Fruit fly (Drosophila melanogaster) whole organism, embryonic: Measurements from ENCODE around the gene mRpL49.

Experiments
- Atf6 ChIP-seq: fragments of 200-800 bp; sonication (Bioruptor generic); IDR thresholded peaks from 2 replicates; pipeline ENCODE4 v1.3.6; 2022; ENCODE audit warnings: missing biosample characterization, missing genetic modification characterization
- B-H2 ChIP-seq: fragments of 200-800 bp; sonication (Bioruptor generic); optimal IDR thresholded peaks from 2 replicates; lab custom pipeline; 2018; ENCODE audit warnings: missing biosample characterization, mild to moderate bottlenecking, missing genetic modification characterization
- BEAF-32 ChIP-seq: fragments of 200-800 bp; sonication (Bioruptor generic); optimal IDR thresholded peaks from 3 replicates; lab custom pipeline; 2017; ENCODE audit warnings: missing biosample characterization, missing genetic modification characterization, mild to moderate bottlenecking, moderate library complexity, missing genetic modification reagents
- BtbVII ChIP-seq: fragments of 200-800 bp; sonication (Bioruptor generic); optimal IDR thresholded peaks from 3 replicates; lab custom pipeline; 2017; ENCODE audit warnings: missing biosample characterization, mild to moderate bottlenecking, missing genetic modification characterization
- C15 ChIP-seq: fragments of 200-800 bp; sonication (Bioruptor generic); IDR thresholded peaks from 3 replicates; pipeline ENCODE4 v1.3.6; 2022; ENCODE audit warnings: missing biosample characterization, missing genetic modification characterization
- CG1024 ChIP-seq: fragments of 200-800 bp; sonication (Bioruptor generic); IDR thresholded peaks from 2 replicates; pipeline ENCODE4 v1.3.6; 2022; ENCODE audit warnings: missing biosample characterization, missing genetic modification characterization
- CG10274 ChIP-seq: fragments of 200-800 bp; sonication (Bioruptor generic); optimal IDR thresholded peaks from 3 replicates; lab custom pipeline; 2017; ENCODE audit warnings: missing biosample characterization, mild to moderate bottlenecking, missing genetic modification characterization
- CG11093 ChIP-seq: fragments of 200-800 bp; sonication (Bioruptor generic); IDR thresholded peaks from 3 replicates; pipeline ENCODE4 v1.3.6; 2022; ENCODE audit warnings: missing biosample characterization, missing genetic modification characterization
- CG11723 ChIP-seq: fragments of 200-800 bp; sonication (Bioruptor generic); optimal IDR thresholded peaks from 2 replicates; lab custom pipeline; 2017; ENCODE audit warnings: missing biosample characterization, mild to moderate bottlenecking, missing genetic modification characterization
- CG14050 ChIP-seq: fragments of 200-800 bp; sonication (Bioruptor generic); IDR thresholded peaks from 3 replicates; pipeline ENCODE4 v1.3.6; 2022; ENCODE audit warnings: missing biosample characterization, missing genetic modification characterization
- CG15514 ChIP-seq: fragments of 200-800 bp; sonication (Bioruptor generic); optimal IDR thresholded peaks from 3 replicates; lab custom pipeline; 2017; ENCODE audit warnings: missing biosample characterization, missing genetic modification characterization, mild to moderate bottlenecking, moderate library complexity, missing genetic modification reagents
- CG17802 ChIP-seq: fragments of 200-800 bp; sonication (Bioruptor generic); optimal IDR thresholded peaks from 2 replicates; lab custom pipeline; 2018; ENCODE audit warnings: missing biosample characterization, mild to moderate bottlenecking, missing genetic modification characterization, moderate library complexity
- CG18599 ChIP-seq: fragments of 200-800 bp; sonication (Bioruptor generic); optimal IDR thresholded peaks from 3 replicates; lab custom pipeline; 2017; ENCODE audit warnings: missing biosample characterization, missing genetic modification characterization, mild to moderate bottlenecking, moderate library complexity, missing genetic modification reagents
- CG2678 ChIP-seq: fragments of 200-800 bp; sonication (Bioruptor generic); optimal IDR thresholded peaks from 3 replicates; lab custom pipeline; 2019; ENCODE audit warnings: missing biosample characterization, mild to moderate bottlenecking, missing genetic modification characterization, moderate library complexity
- CG3281 ChIP-seq: fragments of 200-800 bp; sonication (Bioruptor generic); optimal IDR thresholded peaks from 3 replicates; lab custom pipeline; 2017; ENCODE audit warnings: missing biosample characterization, mild to moderate bottlenecking, missing genetic modification characterization
- CG6254 ChIP-seq: fragments of 200-800 bp; sonication (Bioruptor generic); optimal IDR thresholded peaks from 3 replicates; lab custom pipeline; 2017; ENCODE audit warnings: mild to moderate bottlenecking, missing biosample characterization, missing genetic modification reagents, missing genetic modification characterization
- CG6765 ChIP-seq: fragments of 200-800 bp; sonication (Bioruptor generic); optimal IDR thresholded peaks from 3 replicates; lab custom pipeline; 2017; ENCODE audit warnings: missing biosample characterization, mild to moderate bottlenecking, missing genetic modification characterization
- CG6813 ChIP-seq: fragments of 200-800 bp; sonication (Bioruptor generic); optimal IDR thresholded peaks from 2 replicates; lab custom pipeline; 2017; ENCODE audit warnings: missing biosample characterization, missing genetic modification characterization, mild to moderate bottlenecking, moderate library complexity, missing genetic modification reagents
- CG7786 ChIP-seq: fragments of 200-800 bp; sonication (Bioruptor generic); optimal IDR thresholded peaks from 2 replicates; lab custom pipeline; 2016; ENCODE audit warnings: missing biosample characterization, missing genetic modification characterization
- CG8089 ChIP-seq: fragments of 200-800 bp; sonication (Bioruptor generic); optimal IDR thresholded peaks from 3 replicates; lab custom pipeline; 2016; ENCODE audit warnings: missing biosample characterization, missing genetic modification characterization
- Dip3 ChIP-seq: fragments of 200-800 bp; sonication (Bioruptor generic); optimal IDR thresholded peaks from 3 replicates; lab custom pipeline; 2016; ENCODE audit warnings: missing biosample characterization, missing genetic modification characterization
- Drgx ChIP-seq: fragments of 200-800 bp; sonication (Bioruptor generic); IDR thresholded peaks from 2 replicates; pipeline ENCODE4 v1.3.6; 2022; ENCODE audit warnings: missing biosample characterization, missing genetic modification characterization
- HHEX ChIP-seq: fragments of 200-800 bp; sonication (Bioruptor generic); optimal IDR thresholded peaks from 3 replicates; lab custom pipeline; 2017; ENCODE audit warnings: missing biosample characterization, mild to moderate bottlenecking, missing genetic modification characterization, missing genetic modification reagents
- Hmr ChIP-seq: fragments of 200-800 bp; sonication (Bioruptor generic); optimal IDR thresholded peaks from 3 replicates; lab custom pipeline; 2017; ENCODE audit warnings: mild to moderate bottlenecking, missing biosample characterization, missing genetic modification reagents, missing genetic modification characterization
- Med ChIP-seq: fragments of 200-800 bp; sonication (Bioruptor generic); peaks from one replicate; lab custom pipeline; 2016; ENCODE audit warnings: missing biosample characterization, missing genetic modification characterization, mild to moderate bottlenecking, inconsistent platforms, moderate library complexity
- Meics ChIP-seq: fragments of 200-800 bp; sonication (Bioruptor generic); optimal IDR thresholded peaks from 2 replicates; lab custom pipeline; 2017; ENCODE audit warnings: missing biosample characterization, mild to moderate bottlenecking, missing genetic modification characterization
- NFAT ChIP-seq: fragments of 200-800 bp; sonication (Bioruptor generic); IDR thresholded peaks from 2 replicates; pipeline ENCODE4 v1.3.6; 2022; ENCODE audit warnings: missing biosample characterization, missing genetic modification characterization
- Rfx ChIP-seq: fragments of 200-800 bp; sonication (Bioruptor generic); IDR thresholded peaks from 2 replicates; pipeline ENCODE4 v1.3.6; 2022; ENCODE audit warnings: missing biosample characterization, missing genetic modification characterization
- Sry-δ ChIP-seq: fragments of 200-800 bp; sonication (Bioruptor generic); optimal IDR thresholded peaks from 2 replicates; lab custom pipeline; 2016; ENCODE audit warnings: missing biosample characterization, missing genetic modification characterization
- bcd ChIP-seq: fragments of 200-800 bp; sonication (Bioruptor generic); optimal IDR thresholded peaks from 2 replicates; lab custom pipeline; 2017; ENCODE audit warnings: missing biosample characterization, mild to moderate bottlenecking, missing genetic modification characterization
- caup ChIP-seq: fragments of 200-800 bp; sonication (Bioruptor generic); optimal IDR thresholded peaks from 3 replicates; lab custom pipeline; 2017; ENCODE audit warnings: missing biosample characterization, mild to moderate bottlenecking, missing genetic modification characterization, moderate library complexity; ENCODE audit not compliant: severe bottlenecking
- cg ChIP-seq: fragments of 200-800 bp; sonication (Bioruptor generic); optimal IDR thresholded peaks from 3 replicates; lab custom pipeline; 2019; ENCODE audit warnings: missing biosample characterization, mild to moderate bottlenecking, missing genetic modification characterization, moderate library complexity
- chinmo ChIP-seq: fragments of 200-800 bp; sonication (Bioruptor generic); IDR thresholded peaks from 4 replicates; pipeline ENCODE4 v1.3.6; 2022; ENCODE audit warnings: missing biosample characterization, missing genetic modification characterization; ENCODE audit not compliant: partially characterized antibody
- cwo ChIP-seq: fragments of 200-800 bp; sonication (Bioruptor generic); optimal IDR thresholded peaks from 3 replicates; lab custom pipeline; 2017; ENCODE audit warnings: missing biosample characterization, missing genetic modification characterization, mild to moderate bottlenecking, moderate library complexity, missing genetic modification reagents
- eve ChIP-seq, 2 experiments: fragments of >200 bp; optimal IDR thresholded peaks; 2 replicates each; lab custom pipeline; 2017; ENCODE audit warnings: missing biosample characterization in 2 of 2, missing genetic modification characterization in 2 of 2
- exex ChIP-seq: fragments of 200-800 bp; sonication (Bioruptor generic); optimal IDR thresholded peaks from 4 replicates; lab custom pipeline; 2018; ENCODE audit warnings: missing biosample characterization, mild to moderate bottlenecking, missing genetic modification characterization, moderate library complexity
- fru ChIP-seq: fragments of >200 bp; optimal IDR thresholded peaks from 2 replicates; lab custom pipeline; 2017
- lab ChIP-seq: fragments of 200-800 bp; sonication (Bioruptor generic); optimal IDR thresholded peaks from 3 replicates; lab custom pipeline; 2017; ENCODE audit warnings: missing biosample characterization, missing genetic modification characterization, mild to moderate bottlenecking, moderate library complexity, missing genetic modification reagents
- mirr ChIP-seq: fragments of 200-800 bp; sonication (Bioruptor generic); optimal IDR thresholded peaks from 3 replicates; lab custom pipeline; 2018; ENCODE audit warnings: missing biosample characterization, mild to moderate bottlenecking, missing genetic modification characterization
- nerfin-1 ChIP-seq: fragments of 200-800 bp; sonication (Bioruptor generic); optimal IDR thresholded peaks from 3 replicates; lab custom pipeline; 2019; ENCODE audit warnings: missing biosample characterization, mild to moderate bottlenecking, missing genetic modification characterization, moderate library complexity
- rib ChIP-seq: fragments of 200-800 bp; sonication (Bioruptor generic); IDR thresholded peaks from 2 replicates; pipeline ENCODE4 v1.3.6; 2022; ENCODE audit warnings: missing biosample characterization, missing genetic modification characterization
- run ChIP-seq: fragments of 200-800 bp; sonication (Bioruptor generic); optimal IDR thresholded peaks from 3 replicates; lab custom pipeline; 2018; ENCODE audit warnings: missing biosample characterization, mild to moderate bottlenecking, missing genetic modification characterization
- sens-2 ChIP-seq: fragments of 200-800 bp; sonication (Bioruptor generic); IDR thresholded peaks from 2 replicates; pipeline ENCODE4 v1.3.6; 2022; ENCODE audit warnings: missing biosample characterization, missing genetic modification characterization
- slou ChIP-seq: fragments of 200-800 bp; sonication (Bioruptor generic); optimal IDR thresholded peaks from 3 replicates; lab custom pipeline; 2016; ENCODE audit warnings: missing biosample characterization, missing genetic modification characterization
- sug ChIP-seq: fragments of 200-800 bp; optimal IDR thresholded peaks from 2 replicates; lab custom pipeline; 2019; ENCODE audit warnings: missing biosample characterization, mild to moderate bottlenecking, missing genetic modification characterization, moderate library complexity
- twi ChIP-seq: fragments of 200-800 bp; optimal IDR thresholded peaks from 2 replicates; lab custom pipeline; 2019; ENCODE audit warnings: missing biosample characterization, mild to moderate bottlenecking, missing genetic modification characterization, moderate library complexity

mRpL49 gene

DNA sequence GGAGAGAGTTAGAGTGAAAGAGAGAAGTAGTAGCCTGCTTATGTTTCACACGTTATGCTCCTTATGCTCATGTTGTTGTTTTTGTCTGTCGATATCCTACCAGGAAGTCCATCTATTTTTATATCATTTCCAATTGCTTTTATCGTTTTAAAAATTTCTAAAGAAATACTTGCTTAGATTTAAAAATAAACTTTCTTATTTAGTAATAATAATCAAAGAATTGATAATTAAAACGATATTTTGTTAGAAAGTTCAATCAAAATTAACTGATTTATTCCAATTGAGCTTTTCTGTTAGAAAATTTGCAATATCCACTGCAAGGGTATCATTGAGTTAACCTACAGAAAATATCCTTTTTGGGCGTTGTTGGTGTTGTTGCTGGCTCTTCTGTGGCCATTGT, 37.1 kb upstream of the mRpL49 start (continued):
- TF ChIP-seq slou (GFP tag; lab: Kevin White, UChicago) = no peak
- no peak for TF ChIP-seq CG17802 (tag; lab: Kevin White, UChicago)
- TF ChIP-seq Drgx (GFP tag; lab: Robert Waterston, UW) = no peak
- TF ChIP-seq CG6254 (GFP tag; lab: Kevin White, UChicago) = no peak
- no peak for TF ChIP-seq eve (GFP tag; optimal IDR thresholded peaks at IDR 0.05; lab: Kevin White, UChicago)
- no peak for TF ChIP-seq CG6765 (GFP tag; lab: Kevin White, UChicago)
- no peak for TF ChIP-seq bcd (GFP tag; lab: Kevin White, UChicago)
- TF ChIP-seq cg = no peak
- no peak for TF ChIP-seq CG11093 (GFP tag; lab: Robert Waterston, UW)
- no peak for TF ChIP-seq CG6813
- TF ChIP-seq CG1024 (GFP tag; lab: Robert Waterston, UW) = no peak
- TF ChIP-seq Dip3 (GFP tag; lab: Kevin White, UChicago) = no peak
- TF ChIP-seq BEAF-32 (GFP tag; lab: Kevin White, UChicago) = no peak
- no peak for TF ChIP-seq CG11723 (GFP tag; lab: Kevin White, UChicago)
- no peak for TF ChIP-seq B-H2 (GFP tag; lab: Kevin White, UChicago)
- no peak for TF ChIP-seq HHEX (GFP tag; lab: Kevin White, UChicago)
- TF ChIP-seq CG14050 = no peak
- TF ChIP-seq CG7786 = no peak
- no peak for TF ChIP-seq Sry-δ (GFP tag; lab: Kevin White, UChicago)
- no peak for TF ChIP-seq run (tag; lab: Kevin White, UChicago)
- peak; percentile 75 for TF ChIP-seq CG18599 (GFP tag; lab: Kevin White, UChicago)
- no peak for TF ChIP-seq chinmo (GFP tag; lab: Robert Waterston, UW)
- TF ChIP-seq C15 (GFP tag; lab: Robert Waterston, UW) = no peak
- TF ChIP-seq fru = no peak
- no peak for TF ChIP-seq NFAT (GFP tag; lab: Robert Waterston, UW)
- TF ChIP-seq, all 482 proteins: peak for 39

dm6 chrX:12886543-12886942, 20.4 kb upstream of the mRpL49 start:
- TF ChIP-seq CG10274 = no peak
- peak; percentile 74 for TF ChIP-seq exex (tag; lab: Kevin White, UChicago)
- TF ChIP-seq caup (GFP tag; lab: Kevin White, UChicago) = peak; percentile 40
- peak; percentile 64 for TF ChIP-seq lab (GFP tag; lab: Kevin White, UChicago)
- TF ChIP-seq nerfin-1 = no peak
- TF ChIP-seq CG3281 (GFP tag; lab: Kevin White, UChicago) = peak; percentile 33
- peak; percentile 15 for TF ChIP-seq sug
- peak; percentile 56; the same call in 1 of the 2 replicates for TF ChIP-seq Rfx
- peak; percentile 50 for TF ChIP-seq mirr (GFP tag; lab: Kevin White, UChicago)
- TF ChIP-seq rib (GFP tag; lab: Robert Waterston, UW) = 0 out of 2 replicates have a peak, but pooled peaks have one; percentile 41
- TF ChIP-seq cwo = peak; percentile 4
- TF ChIP-seq Med (GFP tag; lab: Kevin White, UChicago) = peak; percentile 51
- TF ChIP-seq BtbVII (GFP tag; lab: Kevin White, UChicago) = peak; percentile 40
- TF ChIP-seq CG2678 = peak; percentile 27
- TF ChIP-seq twi (tag; lab: Kevin White, UChicago) = no peak
- TF ChIP-seq Meics = peak; percentile 34
- peak; percentile 24 for TF ChIP-seq Hmr (GFP tag; lab: Kevin White, UChicago)
- TF ChIP-seq Atf6 (GFP tag; lab: Robert Waterston, UW) = 0 out of 2 replicates have a peak, but pooled peaks have one; percentile 10
- TF ChIP-seq CG8089 (GFP tag; lab: Kevin White, UChicago) = no peak
- TF ChIP-seq CG15514 (GFP tag; lab: Kevin White, UChicago) = peak; percentile 44
- TF ChIP-seq sens-2 (GFP tag; lab: Robert Waterston, UW) = no peak
